Fruit fly (Drosophila melanogaster): ENCODE data around the gene CG16854.

CG16854 gene

DNA sequence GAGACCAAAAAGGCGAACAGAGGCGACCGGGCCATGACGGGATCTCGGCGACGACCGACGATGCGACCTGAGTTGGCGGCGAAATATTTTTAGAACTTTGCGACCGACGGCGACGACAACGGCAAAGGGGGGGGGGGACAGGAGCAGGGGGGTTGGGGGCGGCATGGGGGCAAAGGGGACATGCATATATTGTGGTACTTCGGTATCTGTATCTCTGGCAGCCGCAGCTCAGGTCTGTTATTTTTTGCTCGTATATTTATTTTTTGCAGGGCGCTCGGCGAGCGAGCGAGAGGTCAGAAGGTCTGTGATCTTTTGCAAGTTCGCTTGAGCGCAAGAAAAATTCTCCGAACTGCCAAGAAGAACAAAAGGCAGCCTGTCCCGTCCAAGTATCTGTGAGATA lies 27.3 kb upstream of the CG16854 start:
- TF ChIP-seq Hr83 (GFP tag; optimal IDR thresholded peaks at IDR 0.05; ENCODE audit: poor library complexity, severe bottlenecking) (no peak), pan (optimal IDR thresholded peaks at IDR 0.05) (no peak), Dfd (GFP tag; optimal IDR thresholded peaks at IDR 0.05) (no peak), CG32264 (GFP tag; optimal IDR thresholded peaks at IDR 0.05) (no peak), Hnf4 (GFP tag; optimal IDR thresholded peaks at IDR 0.05) (no peak), OdsH (GFP tag; optimal IDR thresholded peaks at IDR 0.05) (no peak), fru (GFP tag; optimal IDR thresholded peaks at IDR 0.05) (no peak), brk (GFP tag; optimal IDR thresholded peaks at IDR 0.05) (no peak)

DNA sequence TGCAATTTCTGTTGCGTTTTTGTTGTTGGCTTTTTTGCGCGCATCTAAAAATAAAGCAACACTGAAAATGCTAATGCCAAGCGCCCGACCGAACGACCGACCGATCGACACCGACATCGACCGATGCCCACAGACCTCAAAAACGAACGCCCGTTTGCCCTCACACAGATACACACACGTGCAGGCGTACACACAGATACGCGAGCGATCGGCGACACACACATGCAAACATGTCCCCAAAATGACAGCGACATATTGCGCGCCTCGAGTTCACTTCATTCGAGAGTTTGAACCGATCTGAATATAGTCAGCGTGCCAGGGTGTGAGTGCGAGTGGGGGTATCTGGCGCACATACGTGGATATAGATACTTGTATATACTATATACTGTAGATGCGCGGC lies 25.4 kb upstream of the CG16854 start:
- TF ChIP-seq CrebA (GFP tag; optimal IDR thresholded peaks at IDR 0.05; ENCODE audit: borderline replicate concordance): peak; percentile 54
- no peak for TF ChIP-seq Rel (GFP tag; optimal IDR thresholded peaks at IDR 0.05)
- peak; percentile 26 for TF ChIP-seq Rel (tag; optimal IDR thresholded peaks at IDR 0.05)
- peak; percentile 49 for TF ChIP-seq Hnf4 (GFP tag; optimal IDR thresholded peaks at IDR 0.05)
- no peak for TF ChIP-seq tai (GFP tag; optimal IDR thresholded peaks at IDR 0.05)
- TF ChIP-seq h (GFP tag; optimal IDR thresholded peaks at IDR 0.05): peak; percentile 38
- TF ChIP-seq lola (GFP tag; optimal IDR thresholded peaks at IDR 0.05): no peak
- TF ChIP-seq Sp1 (GFP tag; optimal IDR thresholded peaks at IDR 0.05): no peak
- TF ChIP-seq Dif (GFP tag; optimal IDR thresholded peaks at IDR 0.05; ENCODE audit: partially characterized antibody): peak; percentile 63
- peak; percentile 10 for TF ChIP-seq Jra (GFP tag; optimal IDR thresholded peaks at IDR 0.05)
- TF ChIP-seq Hr83 (GFP tag; optimal IDR thresholded peaks at IDR 0.05; ENCODE audit: poor library complexity, severe bottlenecking): peak; percentile 44

DNA sequence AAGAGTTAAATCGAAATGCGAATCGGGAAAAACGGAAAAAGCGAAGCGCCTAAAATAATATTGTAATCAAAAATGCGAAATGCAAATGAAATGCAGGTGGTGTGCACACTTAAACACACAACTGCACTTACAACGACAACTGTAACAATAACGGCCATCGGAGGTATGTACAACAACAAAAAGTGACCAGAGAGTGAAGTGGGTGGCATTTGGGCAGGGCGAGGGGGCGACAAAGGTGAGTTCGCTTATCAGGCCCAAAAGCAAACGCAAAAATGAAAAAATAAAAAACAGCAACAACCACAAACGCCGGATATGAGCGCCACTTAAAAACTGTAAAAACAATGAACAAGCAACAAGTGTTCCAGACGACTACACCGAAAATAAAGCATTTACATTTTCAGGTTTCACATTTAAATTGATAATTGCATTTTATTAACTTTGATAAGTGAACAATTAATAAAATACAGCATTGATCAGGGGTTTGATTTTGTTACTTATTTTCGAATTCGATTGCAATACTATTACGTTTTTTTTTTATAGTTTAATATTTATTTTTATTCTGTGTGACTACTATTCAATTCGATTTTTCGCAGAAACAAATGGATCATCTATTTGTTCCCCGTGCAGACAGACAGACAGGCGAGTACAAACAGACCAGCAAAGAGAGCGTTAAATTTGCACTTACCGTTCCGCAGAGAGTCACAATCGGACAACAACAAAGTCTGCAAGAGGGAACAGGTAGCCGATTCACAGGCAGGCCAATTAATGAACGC lies 21.2 kb upstream of the CG16854 start:
- no peak for TF ChIP-seq sv (GFP tag; optimal IDR thresholded peaks at IDR 0.05)
- peak; percentile 79 for TF ChIP-seq rgr (GFP tag; optimal IDR thresholded peaks at IDR 0.05)
- TF ChIP-seq dmrt93B (GFP tag; optimal IDR thresholded peaks at IDR 0.05): peak; percentile 60
- peak; percentile 83 for TF ChIP-seq HLH106 (tag; optimal IDR thresholded peaks at IDR 0.05)
- TF ChIP-seq ey (GFP tag; optimal IDR thresholded peaks at IDR 0.05): peak; percentile 53
- TF ChIP-seq OdsH (GFP tag; optimal IDR thresholded peaks at IDR 0.05): peak; percentile 73
- peak; percentile 32 for TF ChIP-seq Hr83 (GFP tag; optimal IDR thresholded peaks at IDR 0.05; ENCODE audit: poor library complexity, severe bottlenecking)
- no peak for TF ChIP-seq GATAd (GFP tag; optimal IDR thresholded peaks at IDR 0.05)
- peak; percentile 27 for TF ChIP-seq Hnf4 (GFP tag; optimal IDR thresholded peaks at IDR 0.05)
- TF ChIP-seq jim (GFP tag; optimal IDR thresholded peaks at IDR 0.05): peak; percentile 34
- TF ChIP-seq h (GFP tag; optimal IDR thresholded peaks at IDR 0.05): peak; percentile 80
- peak; percentile 76 for TF ChIP-seq psq (GFP tag; optimal IDR thresholded peaks at IDR 0.05)
- peak; percentile 50 for TF ChIP-seq brk (GFP tag; optimal IDR thresholded peaks at IDR 0.05)
- TF ChIP-seq dsf (GFP tag; optimal IDR thresholded peaks at IDR 0.05; ENCODE audit: borderline replicate concordance): no peak
- TF ChIP-seq sage (GFP tag; optimal IDR thresholded peaks at IDR 0.05): peak; percentile 12
- peak; percentile 79 for TF ChIP-seq br (GFP tag; optimal IDR thresholded peaks at IDR 0.05)
- TF ChIP-seq pan (optimal IDR thresholded peaks at IDR 0.05): no peak
- TF ChIP-seq Dif (GFP tag; optimal IDR thresholded peaks at IDR 0.05; ENCODE audit: partially characterized antibody): no peak
- TF ChIP-seq tai (GFP tag; optimal IDR thresholded peaks at IDR 0.05): no peak
- peak; percentile 72 for TF ChIP-seq fru (GFP tag; optimal IDR thresholded peaks at IDR 0.05)
- TF ChIP-seq usp (GFP tag; optimal IDR thresholded peaks at IDR 0.05): no peak
- no peak for TF ChIP-seq Mio (GFP tag; optimal IDR thresholded peaks at IDR 0.05)
- TF ChIP-seq Sp1 (GFP tag; optimal IDR thresholded peaks at IDR 0.05): peak; percentile 82
- no peak for TF ChIP-seq lola (GFP tag; optimal IDR thresholded peaks at IDR 0.05)
- peak; percentile 46 for TF ChIP-seq woc (GFP tag; optimal IDR thresholded peaks at IDR 0.05)
- TF ChIP-seq foxo (GFP tag; optimal IDR thresholded peaks at IDR 0.05): peak in 1 of 2 experiments; percentile 79
- TF ChIP-seq Rel (GFP tag; optimal IDR thresholded peaks at IDR 0.05): peak; percentile 47
- TF ChIP-seq Rel (tag; optimal IDR thresholded peaks at IDR 0.05): peak; percentile 26
- TF ChIP-seq Jra (GFP tag; optimal IDR thresholded peaks at IDR 0.05): no peak
- no peak for TF ChIP-seq N (GFP tag; optimal IDR thresholded peaks at IDR 0.05)
- TF ChIP-seq CG9705 (GFP tag; optimal IDR thresholded peaks at IDR 0.05): peak; percentile 26
- TF ChIP-seq Abd-B (GFP tag; optimal IDR thresholded peaks at IDR 0.05): no peak
- no peak for TF ChIP-seq Dfd (GFP tag; optimal IDR thresholded peaks at IDR 0.05)
- no peak for TF ChIP-seq Vsx2 (GFP tag; optimal IDR thresholded peaks at IDR 0.05; ENCODE audit: partially characterized antibody)
- TF ChIP-seq Hr78 (GFP tag; optimal IDR thresholded peaks at IDR 0.05): no peak
- peak; percentile 20 for TF ChIP-seq CG32264 (GFP tag; optimal IDR thresholded peaks at IDR 0.05)
- no peak for TF ChIP-seq Myc (optimal IDR thresholded peaks at IDR 0.05)
- TF ChIP-seq CrebA (GFP tag; optimal IDR thresholded peaks at IDR 0.05; ENCODE audit: borderline replicate concordance): peak; percentile 12
- TF ChIP-seq dl (GFP tag; optimal IDR thresholded peaks at IDR 0.05; ENCODE audit: insufficient read depth in 1 of 2, partially characterized antibody in 2 of 2): no peak

All from whole organism, wandering third instar larva.